Worm (Caenorhabditis elegans) whole organism, L3 larva: Measurements from ENCODE around the gene mdt-21.

Experiments used
- ZK546.5 ChIP-seq: sonication (generic microtip); optimal IDR thresholded peaks from 2 replicates; lab custom pipeline; 2017; ENCODE audit warnings: missing biosample characterization, missing genetic modification characterization
- ceh-9 ChIP-seq: sonication (generic microtip); optimal IDR thresholded peaks from 2 replicates; lab custom pipeline; 2018; ENCODE audit warnings: missing biosample characterization, missing genetic modification characterization
- egl-27 ChIP-seq: sonication (generic microtip); optimal IDR thresholded peaks from 4 replicates; lab custom pipeline; 2017; ENCODE audit warnings: missing biosample characterization, missing genetic modification reagents, missing genetic modification characterization
- elt-1 ChIP-seq: fragments of 150-350 bp; optimal IDR thresholded peaks from 2 replicates; lab custom pipeline; 2014; ENCODE audit warnings: missing biosample characterization, missing genetic modification characterization
- lin-15B ChIP-seq: fragments of 150-350 bp; optimal IDR thresholded peaks from 2 replicates; lab custom pipeline; 2014; ENCODE audit warnings: missing biosample characterization, missing genetic modification characterization
- lsy-12 ChIP-seq: sonication (generic microtip); optimal IDR thresholded peaks from 2 replicates; lab custom pipeline; 2016; ENCODE audit warnings: mild to moderate bottlenecking, missing genetic modification characterization, missing compliant biosample characterization
- nhr-25 ChIP-seq: sonication (generic microtip); optimal IDR thresholded peaks from 2 replicates; lab custom pipeline; 2017; ENCODE audit warnings: missing biosample characterization, missing genetic modification characterization
- nhr-28 ChIP-seq: fragments of 150-350 bp; optimal IDR thresholded peaks from 2 replicates; lab custom pipeline; 2014; ENCODE audit warnings: missing biosample characterization, missing genetic modification characterization
- nhr-76 ChIP-seq: fragments of 150-350 bp; sonication (generic microtip); optimal IDR thresholded peaks from 5 replicates; lab custom pipeline; 2014; ENCODE audit warnings: missing biosample characterization, missing genetic modification characterization
- pha-4 ChIP-seq: fragments of 150-350 bp; optimal IDR thresholded peaks from 2 replicates; lab custom pipeline; 2014; ENCODE audit warnings: missing biosample characterization, missing genetic modification reagents, missing genetic modification characterization
- pqm-1 ChIP-seq: fragments of 150-350 bp; optimal IDR thresholded peaks from 2 replicates; lab custom pipeline; 2017; ENCODE audit warnings: missing biosample characterization, missing genetic modification characterization, inconsistent platforms
- sea-2 ChIP-seq: fragments of 150-350 bp; sonication (generic microtip); optimal IDR thresholded peaks from 4 replicates; lab custom pipeline; 2014; ENCODE audit warnings: missing biosample characterization, missing genetic modification reagents, missing genetic modification characterization
- snpc-4 ChIP-seq: fragments of 150-350 bp; optimal IDR thresholded peaks from 2 replicates; lab custom pipeline; 2014; ENCODE audit warnings: missing biosample characterization, missing genetic modification characterization

DNA sequence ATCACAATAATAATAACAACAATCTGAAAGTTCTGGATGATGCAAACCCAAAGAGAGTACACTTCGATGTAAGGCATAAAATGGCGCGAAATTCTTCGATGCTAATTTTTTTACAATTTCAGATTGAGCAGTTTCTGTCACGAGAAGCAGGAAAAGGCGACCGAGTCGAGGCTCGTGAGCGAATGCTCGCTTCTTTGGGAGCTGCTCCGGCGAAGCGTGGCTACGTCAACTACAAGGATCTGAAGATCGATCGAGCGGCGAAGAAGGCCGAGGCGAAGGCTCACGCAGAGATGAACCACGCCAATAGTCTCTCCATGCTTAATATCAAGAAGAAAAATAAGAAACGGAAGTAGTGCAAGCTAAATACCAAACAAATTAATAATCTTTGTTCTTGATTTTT lies 46.7 kb downstream of the mdt-21 start:
- TF ChIP-seq nhr-76 (tag; lab: Kevin White, UChicago) (no peak), lsy-12 (tag; lab: Kevin White, UChicago) (no peak), egl-27 (tag; lab: Kevin White, UChicago) (no peak), snpc-4 (tag; lab: Kevin White, UChicago) (no peak), sea-2 (GFP tag; lab: Kevin White, UChicago) (no peak), pha-4 (tag; lab: Kevin White, UChicago) (no peak), nhr-28 (tag; lab: Kevin White, UChicago) (no peak), elt-1 (tag; lab: Kevin White, UChicago) (no peak), lin-15B (tag; lab: Kevin White, UChicago) (no peak), pqm-1 (tag; lab: Kevin White, UChicago) (no peak), ceh-9 (tag; lab: Kevin White, UChicago) (no peak), ZK546.5 (tag; lab: Kevin White, UChicago) (no peak), nhr-25 (tag; lab: Kevin White, UChicago) (no peak)
